Fruit fly (Drosophila melanogaster) whole organism, embryonic: ENCODE measurements around the gene CG4942.

Experiments
- Bteb2 ChIP-seq: fragments of 200-800 bp; sonication (Bioruptor generic); optimal IDR thresholded peaks from 2 replicates; lab custom pipeline; 2016; ENCODE audit warnings: missing biosample characterization, missing genetic modification characterization
- CG10267 ChIP-seq: fragments of 200-800 bp; sonication (Bioruptor generic); optimal IDR thresholded peaks from 2 replicates; lab custom pipeline; 2018; ENCODE audit warnings: missing biosample characterization, mild to moderate bottlenecking, missing genetic modification characterization, moderate library complexity
- CG10959 ChIP-seq: fragments of 200-800 bp; sonication (Bioruptor generic); IDR thresholded peaks from 2 replicates; pipeline ENCODE4 v1.3.6; 2022; ENCODE audit warnings: missing biosample characterization, missing genetic modification characterization
- CG10979 ChIP-seq: fragments of 200-800 bp; sonication (Bioruptor generic); optimal IDR thresholded peaks from 2 replicates; lab custom pipeline; 2018; ENCODE audit warnings: missing biosample characterization, mild to moderate bottlenecking, missing genetic modification characterization, moderate library complexity
- CG11504 ChIP-seq: fragments of 200-800 bp; sonication (Bioruptor generic); optimal IDR thresholded peaks from 3 replicates; lab custom pipeline; 2019; ENCODE audit warnings: missing biosample characterization, mild to moderate bottlenecking, missing genetic modification characterization, moderate library complexity
- CG12236 ChIP-seq: fragments of 200-800 bp; sonication (Bioruptor generic); optimal IDR thresholded peaks from 2 replicates; lab custom pipeline; 2016; ENCODE audit warnings: missing biosample characterization, missing genetic modification characterization
- CG13424 ChIP-seq: fragments of 200-800 bp; sonication (Bioruptor generic); optimal IDR thresholded peaks from 2 replicates; lab custom pipeline; 2019; ENCODE audit warnings: missing biosample characterization, mild to moderate bottlenecking, missing genetic modification characterization, moderate library complexity
- CG14710 ChIP-seq: fragments of 200-800 bp; sonication (Bioruptor generic); optimal IDR thresholded peaks from 3 replicates; lab custom pipeline; 2019; ENCODE audit warnings: missing biosample characterization, mild to moderate bottlenecking, missing genetic modification characterization, moderate library complexity
- CG17359 ChIP-seq: fragments of 200-800 bp; sonication (Bioruptor generic); optimal IDR thresholded peaks from 3 replicates; lab custom pipeline; 2018; ENCODE audit warnings: missing biosample characterization, mild to moderate bottlenecking, missing genetic modification characterization, moderate library complexity
- CG18262 ChIP-seq: fragments of 200-800 bp; optimal IDR thresholded peaks from 3 replicates; lab custom pipeline; 2019; ENCODE audit warnings: missing biosample characterization, mild to moderate bottlenecking, missing genetic modification characterization, moderate library complexity
- CG2712 ChIP-seq: fragments of 200-800 bp; optimal IDR thresholded peaks from 3 replicates; lab custom pipeline; 2019; ENCODE audit warnings: missing biosample characterization, mild to moderate bottlenecking, missing genetic modification characterization, moderate library complexity
- CG2875 ChIP-seq: fragments of 200-800 bp; sonication (Bioruptor generic); optimal IDR thresholded peaks from 2 replicates; lab custom pipeline; 2017; ENCODE audit warnings: missing biosample characterization, mild to moderate bottlenecking, missing genetic modification characterization, missing genetic modification reagents
- CG6654 ChIP-seq: fragments of 200-800 bp; sonication (Bioruptor generic); optimal IDR thresholded peaks from 2 replicates; lab custom pipeline; 2017; ENCODE audit warnings: missing biosample characterization, mild to moderate bottlenecking, missing genetic modification characterization
- CG6689 ChIP-seq: fragments of 200-800 bp; sonication (Bioruptor generic); IDR thresholded peaks from 2 replicates; pipeline ENCODE4 v1.3.6; 2022; ENCODE audit warnings: missing biosample characterization, missing genetic modification characterization
- CG7839 ChIP-seq: fragments of 200-800 bp; sonication (Bioruptor generic); optimal IDR thresholded peaks from 3 replicates; lab custom pipeline; 2018; ENCODE audit warnings: missing biosample characterization, mild to moderate bottlenecking, missing genetic modification characterization, moderate library complexity
- CoRest ChIP-seq: fragments of 200-800 bp; sonication (Bioruptor generic); optimal IDR thresholded peaks from 3 replicates; lab custom pipeline; 2018; ENCODE audit warnings: missing biosample characterization, mild to moderate bottlenecking, missing genetic modification characterization, moderate library complexity
- Hmx ChIP-seq: fragments of 200-800 bp; sonication (Bioruptor generic); optimal IDR thresholded peaks from 2 replicates; lab custom pipeline; 2016; ENCODE audit warnings: missing biosample characterization, missing genetic modification characterization
- Hr51 ChIP-seq, 2 experiments: fragments of 200-800 bp; sonication (Bioruptor generic); optimal IDR thresholded peaks; 2 replicates in 1 of 2; 3 replicates in 1 of 2; lab custom pipeline; 2016 to 2018; ENCODE audit warnings: missing biosample characterization in 2 of 2, missing genetic modification characterization in 2 of 2, mild to moderate bottlenecking in 1 of 2, moderate library complexity in 1 of 2
- Kr ChIP-seq: fragments of 200-800 bp; sonication (Bioruptor generic); optimal IDR thresholded peaks from 2 replicates; lab custom pipeline; 2017; ENCODE audit warnings: missing biosample characterization, mild to moderate bottlenecking, missing genetic modification characterization
- Max ChIP-seq: fragments of 200-800 bp; sonication (Bioruptor generic); optimal IDR thresholded peaks from 2 replicates; lab custom pipeline; 2016; ENCODE audit warnings: missing biosample characterization, mild to moderate bottlenecking, missing genetic modification characterization
- Oli ChIP-seq: fragments of 200-800 bp; sonication (Bioruptor generic); optimal IDR thresholded peaks from 2 replicates; lab custom pipeline; 2018; ENCODE audit warnings: missing biosample characterization, mild to moderate bottlenecking, missing genetic modification characterization, moderate library complexity
- Ptx1 ChIP-seq: fragments of 200-800 bp; sonication (Bioruptor generic); IDR thresholded peaks from 2 replicates; pipeline ENCODE4 v1.3.6; 2022; ENCODE audit warnings: missing biosample characterization, missing genetic modification characterization
- Sox100B ChIP-seq: fragments of 200-800 bp; sonication (Bioruptor generic); optimal IDR thresholded peaks from 3 replicates; lab custom pipeline; 2018; ENCODE audit warnings: missing biosample characterization, mild to moderate bottlenecking, missing genetic modification characterization
- Sry-β ChIP-seq: fragments of 200-800 bp; sonication (Bioruptor generic); optimal IDR thresholded peaks from 2 replicates; lab custom pipeline; 2018; ENCODE audit warnings: missing biosample characterization, mild to moderate bottlenecking, missing genetic modification characterization, moderate library complexity
- Ssrp ChIP-seq: fragments of 200-800 bp; sonication (Bioruptor generic); optimal IDR thresholded peaks from 2 replicates; lab custom pipeline; 2018; ENCODE audit warnings: missing biosample characterization, mild to moderate bottlenecking, missing genetic modification characterization, moderate library complexity
- Stat92E ChIP-seq, 3 experiments: fragments of >200 bp in 2 of 3; fragments of 200-800 bp in 1 of 3; sonication (Bioruptor generic) in 1 of 3; optimal IDR thresholded peaks; 2 replicates each; lab custom pipeline; 2017 to 2019; ENCODE audit warnings: missing biosample characterization in 3 of 3, missing genetic modification characterization in 3 of 3, mild to moderate bottlenecking in 1 of 3, moderate library complexity in 1 of 3
- Xrp1 ChIP-seq: fragments of 200-800 bp; sonication (Bioruptor generic); IDR thresholded peaks from 2 replicates; pipeline ENCODE4 v1.3.6; 2022; ENCODE audit warnings: missing biosample characterization, missing genetic modification characterization
- bsh ChIP-seq, 2 experiments: fragments of 200-800 bp; sonication (Bioruptor generic); optimal IDR thresholded peaks; 2 replicates each; lab custom pipeline; 2017 to 2018; ENCODE audit warnings: mild to moderate bottlenecking in 2 of 2, missing biosample characterization in 2 of 2, missing genetic modification characterization in 2 of 2, moderate library complexity in 1 of 2
- croc ChIP-seq: fragments of 200-800 bp; sonication (Bioruptor generic); conservative IDR thresholded peaks from 3 replicates; pipeline ENCODE4 v1.3.6; 2022; ENCODE audit warnings: missing biosample characterization, missing genetic modification characterization
- dmrt11E ChIP-seq: fragments of 200-800 bp; sonication (Bioruptor generic); optimal IDR thresholded peaks from 3 replicates; lab custom pipeline; 2018; ENCODE audit warnings: missing biosample characterization, mild to moderate bottlenecking, missing genetic modification characterization, moderate library complexity
- esg ChIP-seq: fragments of 200-800 bp; sonication (Bioruptor generic); conservative IDR thresholded peaks from 2 replicates; pipeline ENCODE4 v1.3.6; 2022; ENCODE audit warnings: missing biosample characterization, missing genetic modification characterization
- fd96Cb ChIP-seq: fragments of 200-800 bp; sonication (Bioruptor generic); optimal IDR thresholded peaks from 2 replicates; lab custom pipeline; 2018; ENCODE audit warnings: missing biosample characterization, mild to moderate bottlenecking, missing genetic modification characterization, moderate library complexity
- gcm ChIP-seq: fragments of 200-800 bp; sonication (Bioruptor generic); optimal IDR thresholded peaks from 2 replicates; lab custom pipeline; 2019; ENCODE audit warnings: missing biosample characterization, mild to moderate bottlenecking, missing genetic modification characterization, moderate library complexity
- gem ChIP-seq: fragments of 200-800 bp; sonication (Bioruptor generic); optimal IDR thresholded peaks from 2 replicates; lab custom pipeline; 2019; ENCODE audit warnings: missing biosample characterization, mild to moderate bottlenecking, missing genetic modification characterization, moderate library complexity
- lbe ChIP-seq: fragments of 200-800 bp; sonication (Bioruptor generic); optimal IDR thresholded peaks from 2 replicates; lab custom pipeline; 2016; ENCODE audit warnings: missing biosample characterization, mild to moderate bottlenecking, missing genetic modification characterization
- p53 ChIP-seq: fragments of 200-800 bp; sonication (Bioruptor generic); optimal IDR thresholded peaks from 2 replicates; lab custom pipeline; 2016; ENCODE audit warnings: missing biosample characterization, missing genetic modification characterization
- phol ChIP-seq: fragments of 200-800 bp; sonication (Bioruptor generic); optimal IDR thresholded peaks from 3 replicates; lab custom pipeline; 2018; ENCODE audit warnings: missing biosample characterization, mild to moderate bottlenecking, missing genetic modification characterization, moderate library complexity
- row ChIP-seq: fragments of 200-800 bp; sonication (Bioruptor generic); IDR thresholded peaks from 3 replicates; pipeline ENCODE4 v1.3.6; 2022; ENCODE audit warnings: missing biosample characterization, missing genetic modification characterization
- salm ChIP-seq: fragments of 200-800 bp; sonication (Bioruptor generic); optimal IDR thresholded peaks from 2 replicates; lab custom pipeline; 2018; ENCODE audit warnings: missing biosample characterization, mild to moderate bottlenecking, missing genetic modification characterization
- sc ChIP-seq, 3 experiments: fragments of >200 bp in 2 of 3; fragments of 200-800 bp in 1 of 3; sonication (Bioruptor generic) in 1 of 3; optimal IDR thresholded peaks; 2 replicates in 2 of 3; 3 replicates in 1 of 3; lab custom pipeline; 2017; ENCODE audit warnings: mild to moderate bottlenecking in 1 of 3, missing biosample characterization in 1 of 3, missing genetic modification characterization in 1 of 3, missing genetic modification reagents in 1 of 3
- sens ChIP-seq: fragments of 200-800 bp; sonication (Bioruptor generic); peaks from one replicate; lab custom pipeline; 2016; ENCODE audit warnings: missing biosample characterization, missing genetic modification characterization
- sqz ChIP-seq: fragments of 200-800 bp; sonication (Bioruptor generic); optimal IDR thresholded peaks from 3 replicates; lab custom pipeline; 2018; ENCODE audit warnings: missing biosample characterization, mild to moderate bottlenecking, missing genetic modification characterization
- zf30C ChIP-seq: fragments of 200-800 bp; sonication (Bioruptor generic); optimal IDR thresholded peaks from 3 replicates; lab custom pipeline; 2018; ENCODE audit warnings: missing biosample characterization, mild to moderate bottlenecking, missing genetic modification characterization

Gene CG4942

DNA sequence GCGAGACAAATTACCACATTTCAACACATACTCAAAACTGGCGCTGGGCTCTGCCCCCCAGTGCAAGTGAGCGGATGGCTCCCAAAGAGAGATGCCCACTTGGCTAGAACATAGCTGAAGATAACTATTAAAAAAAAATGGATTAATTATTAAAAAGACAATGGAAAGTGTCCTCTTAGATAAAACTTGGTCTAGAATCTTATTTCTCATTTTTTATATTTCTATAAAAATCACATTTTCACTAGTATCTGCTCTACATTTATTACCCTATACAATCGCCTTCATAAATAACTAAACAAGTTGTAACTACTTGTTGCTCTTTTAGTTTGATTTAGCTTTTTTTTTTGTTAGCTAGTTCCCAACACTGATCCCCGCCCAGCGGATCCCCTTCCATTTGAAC lies 40.0 kb upstream of the CG4942 start (continued):
- TF ChIP-seq lbe (GFP tag; lab: Kevin White, UChicago) (no peak), Sry-β (GFP tag; lab: Kevin White, UChicago) (peak; percentile 87), phol (tag; lab: Kevin White, UChicago) (peak; percentile 57), gcm (GFP tag; lab: Kevin White, UChicago) (no peak), Xrp1 (peak; percentile 54; the same call in 1 of the 2 replicates), Stat92E (GFP tag; optimal IDR thresholded peaks at IDR 0.05; lab: Kevin White, UChicago) (peak in 1 of 3 experiments; percentile 34), CG6654 (GFP tag; lab: Kevin White, UChicago) (peak; percentile 0), Ptx1 (peak; percentile 31; the same call in 1 of the 2 replicates), CG18262 (tag; lab: Kevin White, UChicago) (peak; percentile 28), CG10267 (tag; lab: Kevin White, UChicago) (peak; percentile 21), CG10959 (GFP tag; lab: Robert Waterston, UW) (0 out of 2 replicates have a peak, but pooled peaks have one; percentile 8), Kr (GFP tag; lab: Kevin White, UChicago) (no peak), CG17359 (tag; lab: Kevin White, UChicago) (peak; percentile 32), salm (no peak), sens (GFP tag; lab: Kevin White, UChicago) (peak; percentile 69), gem (tag; lab: Kevin White, UChicago) (peak; percentile 45), Max (no peak), CG12236 (GFP tag; lab: Kevin White, UChicago) (no peak), esg (GFP tag; lab: Robert Waterston, UW) (0 out of 2 replicates have a peak, but pooled peaks have one; percentile 17), p53 (GFP tag; lab: Kevin White, UChicago) (no peak), Bteb2 (GFP tag; lab: Kevin White, UChicago) (no peak), CG14710 (peak; percentile 32), croc (GFP tag; lab: Robert Waterston, UW) (0 out of 3 replicates have a peak, but pooled peaks have one; percentile 27), sc (optimal IDR thresholded peaks at IDR 0.05; lab: Kevin White, UChicago) (no peak), sc (GFP tag; optimal IDR thresholded peaks at IDR 0.05; lab: Kevin White, UChicago) (peak; percentile 34), CG7839 (tag; lab: Kevin White, UChicago) (peak; percentile 5), row (GFP tag; lab: Robert Waterston, UW) (peak; percentile 56), CG13424 (tag; lab: Kevin White, UChicago) (peak; percentile 25), Oli (tag; lab: Kevin White, UChicago) (peak; percentile 37), Sox100B (GFP tag; lab: Kevin White, UChicago) (peak; percentile 29), zf30C (no peak), dmrt11E (tag; lab: Kevin White, UChicago) (peak; percentile 58), Hmx (GFP tag; lab: Kevin White, UChicago) (no peak), Ssrp (tag; lab: Kevin White, UChicago) (peak; percentile 33), Hr51 (GFP tag; optimal IDR thresholded peaks at IDR 0.05; lab: Kevin White, UChicago) (peak in 1 of 2 experiments; percentile 42), CG10979 (tag; lab: Kevin White, UChicago) (peak; percentile 54), CG2875 (GFP tag; lab: Kevin White, UChicago) (no peak), CG2712 (tag; lab: Kevin White, UChicago) (peak; percentile 34), bsh (GFP tag; optimal IDR thresholded peaks at IDR 0.05; lab: Kevin White, UChicago) (peak in 1 of 2 experiments; percentile 45), sqz (GFP tag; lab: Kevin White, UChicago) (peak; percentile 9), CG11504 (tag; lab: Kevin White, UChicago) (peak; percentile 60), CG6689 (GFP tag; lab: Robert Waterston, UW) (0 out of 2 replicates have a peak, but pooled peaks have one; percentile 31), CoRest (tag; lab: Kevin White, UChicago) (peak; percentile 19), fd96Cb (tag; lab: Kevin White, UChicago) (peak; percentile 26)
